Worm (Caenorhabditis elegans): Measurements from ENCODE around the gene par-3.

The par-3 gene

DNA sequence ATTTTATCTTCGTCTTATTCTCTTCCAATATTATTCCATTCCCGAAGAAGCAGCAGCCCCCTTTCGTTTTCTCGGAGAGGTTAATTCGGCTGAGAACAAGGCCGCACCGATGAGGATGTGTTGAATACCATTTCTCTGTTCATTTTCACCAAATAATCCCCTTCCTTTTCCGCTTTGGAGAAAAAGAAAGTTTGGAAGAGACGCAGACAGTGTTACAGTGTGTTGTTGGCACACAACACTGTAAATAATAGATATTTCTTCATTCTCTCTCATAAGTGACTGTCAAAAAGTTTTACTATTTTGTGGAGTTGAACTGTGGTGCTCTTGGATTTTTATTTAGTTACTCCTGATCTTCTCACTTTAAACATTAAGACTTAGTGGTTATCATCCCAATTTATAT lies 1.2 kb downstream of the par-3 start:
- TF ChIP-seq unc-39 (tag; optimal IDR thresholded peaks at IDR 0.05): no peak
- TF ChIP-seq nhr-12 (tag; optimal IDR thresholded peaks at IDR 0.05): no peak
- no peak for TF ChIP-seq unc-120 (tag; optimal IDR thresholded peaks at IDR 0.05; ENCODE audit: poor library complexity, severe bottlenecking)
- TF ChIP-seq zip-8 (tag; optimal IDR thresholded peaks at IDR 0.05): no peak
- peak; percentile 91 for TF ChIP-seq blmp-1 (tag; optimal IDR thresholded peaks at IDR 0.05)
- TF ChIP-seq pha-4 (tag; optimal IDR thresholded peaks at IDR 0.05): peak; percentile 38
- no peak for TF ChIP-seq elt-1 (tag; optimal IDR thresholded peaks at IDR 0.05; ENCODE audit: borderline replicate concordance, insufficient read depth)

- TF ChIP-seq nhr-12 (tag; optimal IDR thresholded peaks at IDR 0.05): no peak
- TF ChIP-seq pha-4 (tag; optimal IDR thresholded peaks at IDR 0.05): no peak
- TF ChIP-seq snpc-4 (tag; optimal IDR thresholded peaks at IDR 0.05): no peak
- peak; percentile 68 for TF ChIP-seq ces-1 (GFP tag; optimal IDR thresholded peaks at IDR 0.05)
- no peak for TF ChIP-seq sem-2 (GFP tag; optimal IDR thresholded peaks at IDR 0.05)
- peak; percentile 3 for TF ChIP-seq ham-2 (GFP tag; optimal IDR thresholded peaks at IDR 0.05)
- no peak for TF ChIP-seq elt-1 (tag; optimal IDR thresholded peaks at IDR 0.05; ENCODE audit: borderline replicate concordance, insufficient read depth)
- TF ChIP-seq nhr-28 (tag; optimal IDR thresholded peaks at IDR 0.05): no peak
- TF ChIP-seq mls-2 (tag; optimal IDR thresholded peaks at IDR 0.05): no peak
- no peak for TF ChIP-seq cnd-1 (tag; optimal IDR thresholded peaks at IDR 0.05)
- no peak for TF ChIP-seq drap-1 (GFP tag; optimal IDR thresholded peaks at IDR 0.05)
- no peak for TF ChIP-seq bed-3 (GFP tag; optimal IDR thresholded peaks at IDR 0.05)
- TF ChIP-seq zip-8 (tag; optimal IDR thresholded peaks at IDR 0.05): no peak
- no peak for TF ChIP-seq flh-1 (GFP tag; optimal IDR thresholded peaks at IDR 0.05)
- no peak for TF ChIP-seq unc-62 (GFP tag; optimal IDR thresholded peaks at IDR 0.05)
These were observed 1.7 kb downstream of the par-3 start for ce11 chrIII:5665710-5666109.

DNA sequence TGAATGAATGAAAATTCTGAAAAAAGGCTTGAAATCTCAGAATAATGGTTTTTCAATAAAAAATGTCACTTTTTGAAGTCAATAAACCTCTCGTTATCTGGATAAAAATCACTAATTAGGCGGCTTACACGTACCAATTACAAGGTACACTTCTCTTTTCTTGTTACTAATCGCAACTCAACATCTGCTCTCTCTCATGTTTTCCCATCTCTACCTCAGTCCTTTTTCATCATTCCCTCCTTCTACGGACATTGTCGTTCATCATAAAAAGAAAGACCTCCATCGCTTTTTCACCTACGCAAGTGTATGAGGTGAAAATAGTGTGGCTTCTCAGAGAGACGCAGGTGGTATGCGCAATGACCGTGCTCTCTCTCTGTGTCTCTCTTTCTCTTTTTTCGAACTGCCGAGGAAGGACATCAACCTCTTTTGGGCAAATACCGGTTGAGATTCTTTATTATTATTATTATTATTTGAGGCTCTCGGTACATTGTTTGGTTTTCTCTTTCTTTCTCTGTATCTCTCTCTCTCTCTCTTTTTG lies 4.0 kb downstream of the par-3 start:
- TF ChIP-seq elt-1 (tag; optimal IDR thresholded peaks at IDR 0.05; ENCODE audit: borderline replicate concordance, insufficient read depth) (peak; percentile 78), mls-2 (tag; optimal IDR thresholded peaks at IDR 0.05) (peak; percentile 63), unc-62 (GFP tag; optimal IDR thresholded peaks at IDR 0.05) (no peak), cnd-1 (tag; optimal IDR thresholded peaks at IDR 0.05) (peak; percentile 19), snpc-4 (tag; optimal IDR thresholded peaks at IDR 0.05) (no peak), pha-4 (tag; optimal IDR thresholded peaks at IDR 0.05) (no peak), lin-32 (GFP tag; optimal IDR thresholded peaks at IDR 0.05) (no peak), drap-1 (GFP tag; optimal IDR thresholded peaks at IDR 0.05) (no peak), mep-1 (tag; optimal IDR thresholded peaks at IDR 0.05) (no peak), nhr-28 (tag; optimal IDR thresholded peaks at IDR 0.05) (no peak), nhr-237 (tag; optimal IDR thresholded peaks at IDR 0.05) (no peak), ces-1 (GFP tag; optimal IDR thresholded peaks at IDR 0.05) (no peak), unc-120 (tag; optimal IDR thresholded peaks at IDR 0.05; ENCODE audit: poor library complexity, severe bottlenecking) (no peak), zip-8 (tag; optimal IDR thresholded peaks at IDR 0.05) (peak; percentile 53), bed-3 (GFP tag; optimal IDR thresholded peaks at IDR 0.05) (no peak), sptf-1 (tag; optimal IDR thresholded peaks at IDR 0.05) (peak; percentile 29), lin-13 (tag; optimal IDR thresholded peaks at IDR 0.05) (no peak), flh-1 (GFP tag; optimal IDR thresholded peaks at IDR 0.05) (no peak), elt-3 (tag; optimal IDR thresholded peaks at IDR 0.05) (no peak), mab-5 (tag; optimal IDR thresholded peaks at IDR 0.05) (no peak), tbx-8 (GFP tag; optimal IDR thresholded peaks at IDR 0.05) (no peak), hlh-1 (tag; optimal IDR thresholded peaks at IDR 0.05) (no peak), lsy-2 (tag; optimal IDR thresholded peaks at IDR 0.05) (peak; percentile 1), nhr-76 (tag; optimal IDR thresholded peaks at IDR 0.05) (no peak), ztf-11 (tag; optimal IDR thresholded peaks at IDR 0.05) (no peak), blmp-1 (tag; optimal IDR thresholded peaks at IDR 0.05) (no peak), ceh-43 (GFP tag; optimal IDR thresholded peaks at IDR 0.05) (no peak), ham-2 (GFP tag; optimal IDR thresholded peaks at IDR 0.05) (peak; percentile 62), ceh-83 (GFP tag; optimal IDR thresholded peaks at IDR 0.05) (no peak), M03D4.4 (tag; optimal IDR thresholded peaks at IDR 0.05) (no peak), nhr-12 (tag; optimal IDR thresholded peaks at IDR 0.05) (no peak), sem-2 (GFP tag; optimal IDR thresholded peaks at IDR 0.05) (no peak), nhr-2 (tag; optimal IDR thresholded peaks at IDR 0.05) (peak; percentile 98), ceh-39 (tag; optimal IDR thresholded peaks at IDR 0.05) (no peak), unc-39 (tag; optimal IDR thresholded peaks at IDR 0.05) (no peak)

All from whole organism, mixed stage, embryonic.